Fruit fly (Drosophila melanogaster) S2 (cell line): ENCODE data around the gene Cyp4ae1.

ENCODE experiments used
- CG8478 ChIP-seq: fragments of >200 bp; optimal IDR thresholded peaks from 2 replicates; lab custom pipeline; 2018
- CTCF ChIP-seq, 2 experiments: fragments of >200 bp; optimal IDR thresholded peaks; 2 replicates each; lab custom pipeline; 2018

DNA sequence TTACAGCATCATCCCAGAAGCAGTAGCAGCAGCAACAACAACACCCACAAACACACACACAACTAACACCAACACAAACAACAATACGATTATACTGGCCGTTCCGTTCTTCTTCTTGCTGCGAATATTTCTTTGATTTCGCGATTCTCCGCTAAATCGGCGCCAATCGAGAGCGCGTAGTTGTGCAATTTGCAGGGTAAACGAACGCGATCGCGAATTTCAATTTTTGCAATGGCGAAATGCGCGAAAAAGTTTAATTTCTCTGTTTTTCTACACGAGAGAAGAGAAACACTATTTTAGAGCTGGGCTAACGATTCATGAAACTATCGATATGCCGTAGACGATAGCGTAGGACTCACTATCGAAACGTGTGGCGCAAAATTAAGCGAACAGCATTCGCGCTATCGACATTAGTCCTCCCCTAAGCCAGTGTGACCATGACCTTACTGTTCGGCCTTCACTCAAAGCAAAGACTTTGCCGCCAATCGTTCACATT lies 20.1 kb upstream of the Cyp4ae1 start, which contains the start of gene wapl:
- TF ChIP-seq CTCF (optimal IDR thresholded peaks at IDR 0.05; lab: Kevin White, UChicago) (peak; percentile 2 to 35), CG8478 (lab: Kevin White, UChicago) (no peak)
